Worm (Caenorhabditis elegans) whole organism, L4/young adult: ENCODE results near the gene fbxa-74.

ENCODE experiments used
- dao-5 ChIP-seq: sonication (generic microtip); optimal IDR thresholded peaks from 2 replicates; lab custom pipeline; 2016; ENCODE audit warnings: missing genotype, missing genetic modification characterization, moderate library complexity, missing compliant biosample characterization
- him-1 ChIP-seq: sonication (generic microtip); optimal IDR thresholded peaks from 2 replicates; lab custom pipeline; 2016; ENCODE audit warnings: missing genotype, missing genetic modification reagents, missing genetic modification characterization, missing compliant biosample characterization

ce11 chrIII:1665799-1666308 is 32.9 kb downstream of the fbxa-74 start, which contains the start of gene Y22D7AR.3:
- TF ChIP-seq him-1 (tag; lab: Kevin White, UChicago) (no peak), dao-5 (tag; lab: Kevin White, UChicago) (no peak)
